Fruit fly (Drosophila melanogaster): ENCODE data around the gene CG8004.

DNA sequence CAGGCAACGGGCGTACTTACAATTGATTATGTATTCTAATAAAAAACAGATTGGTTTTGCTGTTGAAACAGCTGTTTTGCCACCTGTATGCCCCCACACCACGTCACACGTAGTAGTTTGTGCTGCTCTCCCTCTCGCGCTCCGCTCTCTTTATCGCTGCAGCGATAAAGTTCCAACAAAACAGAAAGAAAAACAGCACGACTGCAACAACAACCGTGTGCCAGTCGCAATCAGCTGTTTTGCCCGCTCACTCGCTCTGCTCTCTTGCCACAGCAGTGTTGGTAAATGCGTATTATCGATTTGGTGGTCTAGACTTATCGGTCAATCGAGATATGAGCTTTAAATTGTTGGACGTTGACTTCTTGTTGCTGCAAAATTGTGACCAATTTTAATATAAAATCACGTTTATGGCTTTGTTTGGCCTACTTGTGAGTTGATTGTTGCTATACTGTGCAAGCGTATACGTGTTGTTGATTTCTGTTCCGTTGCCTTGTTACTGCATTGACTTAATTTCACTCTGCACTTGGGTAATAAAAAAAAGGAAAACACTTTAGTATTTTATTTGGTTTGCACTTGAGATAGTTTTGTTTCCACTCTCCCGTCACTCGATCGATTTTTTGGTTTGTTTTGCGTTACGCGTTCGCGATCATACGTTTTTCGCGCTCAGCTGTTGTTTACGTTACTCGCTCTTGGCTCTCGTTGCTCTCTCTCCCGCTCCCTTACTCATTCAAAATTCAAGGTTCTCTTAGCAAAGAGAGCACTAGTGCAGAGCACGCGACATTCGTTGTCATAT is 31.2 kb downstream of the CG8004 start:
- peak; percentile 19 for TF ChIP-seq lbe (GFP tag; optimal IDR thresholded peaks at IDR 0.05)
- peak; percentile 27 for TF ChIP-seq Ssrp (tag; optimal IDR thresholded peaks at IDR 0.05)
- TF ChIP-seq hb (GFP tag; IDR thresholded peaks at IDR 0.05; ENCODE audit: partially characterized antibody), result no peak
- TF ChIP-seq kay (GFP tag; optimal IDR thresholded peaks at IDR 0.05), result no peak
- no peak for TF ChIP-seq mld (GFP tag; IDR thresholded peaks at IDR 0.05; ENCODE audit: partially characterized antibody)
- TF ChIP-seq Gug (GFP tag; IDR thresholded peaks at IDR 0.05), result no peak
- no peak for TF ChIP-seq ham (GFP tag; IDR thresholded peaks at IDR 0.05)
- peak; percentile 37; the same call in 1 of the 4 replicates for TF ChIP-seq Dll (GFP tag; IDR thresholded peaks at IDR 0.05; ENCODE audit: partially characterized antibody)
- TF ChIP-seq fd102C (GFP tag; optimal IDR thresholded peaks at IDR 0.05), result no peak
- peak in 1 of 2 experiments; percentile 12 for TF ChIP-seq Pdp1 (GFP tag; optimal IDR thresholded peaks at IDR 0.05)
- TF ChIP-seq Sry-β (GFP tag; optimal IDR thresholded peaks at IDR 0.05), result no peak
- TF ChIP-seq lola (GFP tag; optimal IDR thresholded peaks at IDR 0.05), result no peak
- TF ChIP-seq CG6254 (GFP tag; optimal IDR thresholded peaks at IDR 0.05), result peak; percentile 7
